Fruit fly (Drosophila melanogaster) whole organism, embryonic: ENCODE data around the gene CG10993.
A peak's percentile ranks its signal among the peaks of the same experiment; 100 is the strongest.

Experiments used
- Ada2b ChIP-seq: fragments of 200-800 bp; sonication (Bioruptor generic); IDR thresholded peaks from 2 replicates; pipeline ENCODE4 v1.3.6; 2022; ENCODE audit warnings: missing biosample characterization, missing genetic modification characterization
- Adf1 ChIP-seq: fragments of 200-800 bp; sonication (Bioruptor generic); IDR thresholded peaks from 2 replicates; pipeline ENCODE4 v1.3.6; 2022; ENCODE audit warnings: missing biosample characterization, missing genetic modification characterization
- CG10147 ChIP-seq: fragments of 200-800 bp; sonication (Bioruptor generic); optimal IDR thresholded peaks from 2 replicates; lab custom pipeline; 2019; ENCODE audit warnings: missing biosample characterization, mild to moderate bottlenecking, missing genetic modification characterization, moderate library complexity
- CG11695 ChIP-seq: fragments of 200-800 bp; sonication (Bioruptor generic); IDR thresholded peaks from 3 replicates; pipeline ENCODE4 v1.3.6; 2022; ENCODE audit warnings: missing biosample characterization, missing genetic modification characterization
- CG12155 ChIP-seq: fragments of 200-800 bp; sonication (Bioruptor generic); optimal IDR thresholded peaks from 3 replicates; lab custom pipeline; 2016; ENCODE audit warnings: missing biosample characterization, missing genetic modification characterization
- CG13775 ChIP-seq: fragments of 200-800 bp; sonication (Bioruptor generic); optimal IDR thresholded peaks from 3 replicates; lab custom pipeline; 2017; ENCODE audit warnings: missing biosample characterization, mild to moderate bottlenecking, missing genetic modification characterization
- CG14441 ChIP-seq: fragments of 200-800 bp; sonication (Bioruptor generic); IDR thresholded peaks from 2 replicates; pipeline ENCODE4 v1.3.6; 2022; ENCODE audit warnings: missing biosample characterization, missing genetic modification characterization
- CG15011 ChIP-seq: fragments of 200-800 bp; sonication (Bioruptor generic); optimal IDR thresholded peaks from 3 replicates; lab custom pipeline; 2018; ENCODE audit warnings: missing biosample characterization, mild to moderate bottlenecking, missing genetic modification characterization
- CG16779 ChIP-seq: fragments of 200-800 bp; sonication (Bioruptor generic); IDR thresholded peaks from 2 replicates; pipeline ENCODE4 v1.3.6; 2022; ENCODE audit warnings: missing biosample characterization, missing genetic modification characterization
- CG17361 ChIP-seq: fragments of 200-800 bp; sonication (Bioruptor generic); IDR thresholded peaks from 3 replicates; pipeline ENCODE4 v1.3.6; 2022; ENCODE audit warnings: missing biosample characterization, missing genetic modification characterization
- CG2678 ChIP-seq: fragments of 200-800 bp; sonication (Bioruptor generic); optimal IDR thresholded peaks from 3 replicates; lab custom pipeline; 2019; ENCODE audit warnings: missing biosample characterization, mild to moderate bottlenecking, missing genetic modification characterization, moderate library complexity
- CG33557 ChIP-seq: fragments of 200-800 bp; sonication (Bioruptor generic); optimal IDR thresholded peaks from 2 replicates; lab custom pipeline; 2019; ENCODE audit warnings: missing biosample characterization, mild to moderate bottlenecking, missing genetic modification characterization, moderate library complexity
- CG34422 ChIP-seq: fragments of 200-800 bp; sonication (Bioruptor generic); IDR thresholded peaks from 3 replicates; pipeline ENCODE4 v1.3.6; 2022; ENCODE audit warnings: missing biosample characterization, missing genetic modification characterization
- CG6765 ChIP-seq: fragments of 200-800 bp; sonication (Bioruptor generic); optimal IDR thresholded peaks from 3 replicates; lab custom pipeline; 2017; ENCODE audit warnings: missing biosample characterization, mild to moderate bottlenecking, missing genetic modification characterization
- CG7372 ChIP-seq: fragments of 200-800 bp; sonication (Bioruptor generic); IDR thresholded peaks from 2 replicates; pipeline ENCODE4 v1.3.6; 2022; ENCODE audit warnings: missing biosample characterization, missing genetic modification characterization
- CG8089 ChIP-seq: fragments of 200-800 bp; sonication (Bioruptor generic); optimal IDR thresholded peaks from 3 replicates; lab custom pipeline; 2016; ENCODE audit warnings: missing biosample characterization, missing genetic modification characterization
- Dad ChIP-seq: fragments of 200-800 bp; sonication (Bioruptor generic); optimal IDR thresholded peaks from 3 replicates; lab custom pipeline; 2016; ENCODE audit warnings: missing biosample characterization, missing genetic modification characterization
- E2f2 ChIP-seq: fragments of 200-800 bp; sonication (Bioruptor generic); IDR thresholded peaks from 2 replicates; pipeline ENCODE4 v1.3.6; 2022; ENCODE audit warnings: missing biosample characterization, missing genetic modification characterization
- Eip74EF ChIP-seq, 2 experiments: fragments of 200-800 bp in 1 of 2; fragments of >200 bp in 1 of 2; sonication (Bioruptor generic) in 1 of 2; optimal IDR thresholded peaks; 2 replicates each; lab custom pipeline; 2017 to 2019; ENCODE audit warnings: missing biosample characterization in 2 of 2, missing genetic modification characterization in 2 of 2, mild to moderate bottlenecking in 1 of 2, moderate library complexity in 1 of 2
- Fer3 ChIP-seq: fragments of 200-800 bp; sonication (Bioruptor generic); optimal IDR thresholded peaks from 2 replicates; lab custom pipeline; 2018; ENCODE audit warnings: missing biosample characterization, mild to moderate bottlenecking, missing genetic modification characterization, moderate library complexity
- Gug ChIP-seq: fragments of 200-800 bp; sonication (Bioruptor generic); IDR thresholded peaks from 4 replicates; pipeline ENCODE4 v1.3.6; 2022; ENCODE audit warnings: missing biosample characterization, missing genetic modification characterization
- HLH3B ChIP-seq: fragments of 200-800 bp; sonication (Bioruptor generic); IDR thresholded peaks from 2 replicates; pipeline ENCODE4 v1.3.6; 2022; ENCODE audit warnings: missing biosample characterization, missing genetic modification characterization
- Hand ChIP-seq: fragments of 200-800 bp; sonication (Bioruptor generic); optimal IDR thresholded peaks from 2 replicates; lab custom pipeline; 2017; ENCODE audit warnings: mild to moderate bottlenecking, missing biosample characterization, missing genetic modification reagents, missing genetic modification characterization
- Max ChIP-seq: fragments of 200-800 bp; sonication (Bioruptor generic); optimal IDR thresholded peaks from 2 replicates; lab custom pipeline; 2016; ENCODE audit warnings: missing biosample characterization, mild to moderate bottlenecking, missing genetic modification characterization
- Mes4 ChIP-seq: fragments of 200-800 bp; sonication (Bioruptor generic); optimal IDR thresholded peaks from 2 replicates; lab custom pipeline; 2016; ENCODE audit warnings: missing biosample characterization, missing genetic modification characterization
- NK7.1 ChIP-seq: fragments of 200-800 bp; sonication (Bioruptor generic); optimal IDR thresholded peaks from 3 replicates; lab custom pipeline; 2016; ENCODE audit warnings: missing biosample characterization, missing genetic modification characterization
- Rx ChIP-seq: fragments of 200-800 bp; sonication (Bioruptor generic); IDR thresholded peaks from 2 replicates; pipeline ENCODE4 v1.3.6; 2022; ENCODE audit warnings: missing biosample characterization, missing genetic modification characterization
- Sox100B ChIP-seq: fragments of 200-800 bp; sonication (Bioruptor generic); optimal IDR thresholded peaks from 3 replicates; lab custom pipeline; 2018; ENCODE audit warnings: missing biosample characterization, mild to moderate bottlenecking, missing genetic modification characterization
- Sox102F ChIP-seq: fragments of 200-800 bp; sonication (Bioruptor generic); optimal IDR thresholded peaks from 2 replicates; lab custom pipeline; 2018; ENCODE audit warnings: missing biosample characterization, mild to moderate bottlenecking, missing genetic modification characterization, moderate library complexity
- ato ChIP-seq: fragments of 200-800 bp; sonication (Bioruptor generic); IDR thresholded peaks from 2 replicates; pipeline ENCODE4 v1.3.6; 2022; ENCODE audit warnings: missing biosample characterization, missing genetic modification characterization; ENCODE audit not compliant: partially characterized antibody
- ci ChIP-seq: fragments of 200-800 bp; sonication (Bioruptor generic); IDR thresholded peaks from 3 replicates; pipeline ENCODE4 v1.3.6; 2022; ENCODE audit warnings: missing biosample characterization, missing genetic modification characterization
- corto ChIP-seq: fragments of 200-800 bp; sonication (Bioruptor generic); optimal IDR thresholded peaks from 2 replicates; lab custom pipeline; 2016; ENCODE audit warnings: missing biosample characterization, mild to moderate bottlenecking, missing genetic modification characterization, moderate library complexity
- disco-r ChIP-seq: fragments of 200-800 bp; sonication (Bioruptor generic); optimal IDR thresholded peaks from 2 replicates; lab custom pipeline; 2016; ENCODE audit warnings: missing biosample characterization, missing genetic modification characterization
- esg ChIP-seq: fragments of 200-800 bp; sonication (Bioruptor generic); conservative IDR thresholded peaks from 2 replicates; pipeline ENCODE4 v1.3.6; 2022; ENCODE audit warnings: missing biosample characterization, missing genetic modification characterization
- ewg ChIP-seq: fragments of 200-800 bp; sonication (Bioruptor generic); optimal IDR thresholded peaks from 3 replicates; lab custom pipeline; 2017; ENCODE audit warnings: mild to moderate bottlenecking, missing biosample characterization, missing genetic modification reagents, missing genetic modification characterization
- fd3F ChIP-seq: fragments of 200-800 bp; sonication (Bioruptor generic); optimal IDR thresholded peaks from 2 replicates; lab custom pipeline; 2018; ENCODE audit warnings: missing biosample characterization, mild to moderate bottlenecking, missing genetic modification characterization, moderate library complexity
- ham ChIP-seq: fragments of 200-800 bp; sonication (Bioruptor generic); IDR thresholded peaks from 2 replicates; pipeline ENCODE4 v1.3.6; 2022; ENCODE audit warnings: missing biosample characterization, missing genetic modification characterization
- insv ChIP-seq, 2 experiments: fragments of 200-800 bp; sonication (Bioruptor generic); optimal IDR thresholded peaks; 3 replicates each; lab custom pipeline; 2016 to 2018; ENCODE audit warnings: missing biosample characterization in 2 of 2, missing genetic modification characterization in 2 of 2
- jigr1 ChIP-seq: fragments of 200-800 bp; sonication (Bioruptor generic); IDR thresholded peaks from 3 replicates; pipeline ENCODE4 v1.3.6; 2022; ENCODE audit warnings: missing biosample characterization, missing genetic modification characterization
- lmd ChIP-seq: fragments of 200-800 bp; sonication (Bioruptor generic); IDR thresholded peaks from 2 replicates; pipeline ENCODE4 v1.3.6; 2022; ENCODE audit warnings: missing biosample characterization, missing genetic modification characterization
- onecut ChIP-seq: fragments of 200-800 bp; sonication (Bioruptor generic); IDR thresholded peaks from 2 replicates; pipeline ENCODE4 v1.3.6; 2022; ENCODE audit warnings: missing biosample characterization, missing genetic modification characterization
- org-1 ChIP-seq: fragments of 200-800 bp; sonication (Bioruptor generic); optimal IDR thresholded peaks from 2 replicates; lab custom pipeline; 2017; ENCODE audit warnings: missing biosample characterization, missing genetic modification characterization
- pita ChIP-seq: fragments of 200-800 bp; sonication (Bioruptor generic); optimal IDR thresholded peaks from 2 replicates; lab custom pipeline; 2017; ENCODE audit warnings: missing biosample characterization, mild to moderate bottlenecking, missing genetic modification characterization
- pnt ChIP-seq: fragments of 200-800 bp; sonication (Bioruptor generic); optimal IDR thresholded peaks from 3 replicates; lab custom pipeline; 2016; ENCODE audit warnings: missing biosample characterization, missing genetic modification characterization
- prd ChIP-seq, 3 experiments: fragments of >200 bp in 2 of 3; fragments of 200-800 bp in 1 of 3; sonication (Bioruptor generic) in 1 of 3; optimal IDR thresholded peaks in 2 of 3; IDR thresholded peaks in 1 of 3; 2 replicates in 2 of 3; 3 replicates in 1 of 3; pipeline versions ENCODE4 v1.3.6 to Lab custom; 2017 to 2022; ENCODE audit warnings: missing biosample characterization in 1 of 3, missing genetic modification characterization in 1 of 3
- rib ChIP-seq: fragments of 200-800 bp; sonication (Bioruptor generic); IDR thresholded peaks from 2 replicates; pipeline ENCODE4 v1.3.6; 2022; ENCODE audit warnings: missing biosample characterization, missing genetic modification characterization
- seq ChIP-seq: fragments of 200-800 bp; sonication (Bioruptor generic); IDR thresholded peaks from 2 replicates; pipeline ENCODE4 v1.3.6; 2022; ENCODE audit warnings: missing biosample characterization, missing genetic modification characterization
- sr ChIP-seq: fragments of 200-800 bp; sonication (Bioruptor generic); IDR thresholded peaks from 3 replicates; pipeline ENCODE4 v1.3.6; 2022; ENCODE audit warnings: missing biosample characterization, missing genetic modification characterization
- zen2 ChIP-seq: fragments of 200-800 bp; sonication (Bioruptor generic); IDR thresholded peaks from 3 replicates; pipeline ENCODE4 v1.3.6; 2022; ENCODE audit warnings: missing biosample characterization, missing genetic modification characterization; ENCODE audit not compliant: partially characterized antibody

Gene CG10993

DNA sequence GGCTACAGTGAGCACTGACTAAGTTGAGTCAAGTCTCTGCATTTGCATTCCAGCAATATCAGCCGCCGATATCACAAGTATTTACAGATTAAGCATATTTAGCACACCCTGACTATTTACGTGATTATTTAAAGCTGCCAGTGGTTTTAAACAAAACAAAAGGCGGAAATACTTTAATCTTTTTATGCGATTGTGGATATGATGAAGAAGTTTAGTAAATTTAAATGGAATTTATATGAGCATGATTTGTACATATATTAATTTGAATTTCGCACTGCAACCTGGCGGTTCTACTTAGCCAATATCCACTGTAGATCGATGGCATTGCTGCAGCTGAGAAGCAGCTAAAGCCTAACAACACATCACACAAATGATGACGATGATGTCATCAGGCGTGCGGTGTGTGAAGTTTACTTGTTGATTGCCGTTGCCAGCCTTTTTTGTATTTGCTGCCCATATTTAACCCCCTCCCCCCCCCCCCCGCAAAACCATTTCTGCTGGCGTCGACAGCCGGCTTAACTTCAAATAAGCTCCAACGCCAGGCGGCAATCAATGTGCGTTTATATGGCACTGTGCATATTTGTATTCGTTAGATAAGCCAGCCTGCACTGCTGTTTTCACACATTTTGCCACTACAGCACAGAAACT is 24.7 kb upstream of the CG10993 start (continued):
- TF ChIP-seq CG8089 (GFP tag; lab: Kevin White, UChicago) (peak; percentile 13), HLH3B (GFP tag; lab: Robert Waterston, UW) (no peak), CG2678 (tag; lab: Kevin White, UChicago) (peak; percentile 78), ato (GFP tag; lab: Robert Waterston, UW) (no peak), disco-r (GFP tag; lab: Kevin White, UChicago) (no peak), pita (GFP tag; lab: Kevin White, UChicago) (no peak), CG13775 (GFP tag; lab: Kevin White, UChicago) (peak; percentile 30), Sox100B (peak; percentile 73), esg (GFP tag; lab: Robert Waterston, UW) (peak; percentile 60), org-1 (GFP tag; lab: Kevin White, UChicago) (peak; percentile 66), CG7372 (GFP tag; lab: Robert Waterston, UW) (peak; percentile 30; the same call in 1 of the 2 replicates), Rx (GFP tag; lab: Robert Waterston, UW) (no peak), Max (GFP tag; lab: Kevin White, UChicago) (no peak), ham (GFP tag; lab: Robert Waterston, UW) (no peak), CG34422 (GFP tag; lab: Robert Waterston, UW) (peak; percentile 49; the same call in 1 of the 3 replicates), onecut (GFP tag; lab: Robert Waterston, UW) (peak; percentile 32; the same call in 1 of the 2 replicates), Dad (GFP tag; lab: Kevin White, UChicago) (peak; percentile 36), lmd (GFP tag; lab: Robert Waterston, UW) (peak; percentile 72), Mes4 (GFP tag; lab: Kevin White, UChicago) (peak; percentile 18), Sox102F (GFP tag; lab: Kevin White, UChicago) (peak; percentile 61), prd (optimal IDR thresholded peaks at IDR 0.05; lab: Kevin White, UChicago) (no peak), prd (GFP tag; IDR thresholded peaks at IDR 0.05; lab: Robert Waterston, UW) (peak; percentile 71; the same call in 2 of the 3 replicates), rib (GFP tag; lab: Robert Waterston, UW) (peak; percentile 39; the same call in 1 of the 2 replicates), CG15011 (GFP tag; lab: Kevin White, UChicago) (peak; percentile 38), seq (0 out of 2 replicates have a peak, but pooled peaks have one; percentile 34), CG17361 (peak; percentile 78), fd3F (GFP tag; lab: Kevin White, UChicago) (peak; percentile 46), CG33557 (GFP tag; lab: Kevin White, UChicago) (no peak), CG6765 (peak; percentile 13), Fer3 (tag; lab: Kevin White, UChicago) (peak; percentile 38), ci (GFP tag; lab: Robert Waterston, UW) (0 out of 3 replicates have a peak, but pooled peaks have one; percentile 8), CG16779 (no peak), E2f2 (GFP tag; lab: Robert Waterston, UW) (0 out of 2 replicates have a peak, but pooled peaks have one; percentile 17), Ada2b (GFP tag; lab: Robert Waterston, UW) (peak; percentile 36), sr (GFP tag; lab: Robert Waterston, UW) (0 out of 3 replicates have a peak, but pooled peaks have one; percentile 13), CG14441 (GFP tag; lab: Robert Waterston, UW) (peak; percentile 57), CG11695 (GFP tag; lab: Robert Waterston, UW) (peak; percentile 58; the same call in 2 of the 3 replicates), corto (GFP tag; lab: Kevin White, UChicago) (no peak), ewg (peak; percentile 9), NK7.1 (no peak), Adf1 (GFP tag; lab: Robert Waterston, UW) (peak; percentile 58), CG12155 (GFP tag; lab: Kevin White, UChicago) (peak; percentile 12), Eip74EF (GFP tag; optimal IDR thresholded peaks at IDR 0.05; lab: Kevin White, UChicago) (peak in 1 of 2 experiments; percentile 73), Gug (GFP tag; lab: Robert Waterston, UW) (0 out of 4 replicates have a peak, but pooled peaks have one; percentile 43), CG10147 (peak; percentile 35), jigr1 (GFP tag; lab: Robert Waterston, UW) (no peak; the same call in 2 of the 3 replicates), insv (GFP tag; optimal IDR thresholded peaks at IDR 0.05; lab: Kevin White, UChicago) (no peak), pnt (GFP tag; lab: Kevin White, UChicago) (peak; percentile 54), Hand (no peak), zen2 (GFP tag; lab: Robert Waterston, UW) (no peak)
